Worm (Caenorhabditis elegans): ENCODE measurements around the gene C16D9.3.
A peak's percentile ranks its signal among the peaks of the same experiment; 100 is the strongest.

The C16D9.3 gene

DNA sequence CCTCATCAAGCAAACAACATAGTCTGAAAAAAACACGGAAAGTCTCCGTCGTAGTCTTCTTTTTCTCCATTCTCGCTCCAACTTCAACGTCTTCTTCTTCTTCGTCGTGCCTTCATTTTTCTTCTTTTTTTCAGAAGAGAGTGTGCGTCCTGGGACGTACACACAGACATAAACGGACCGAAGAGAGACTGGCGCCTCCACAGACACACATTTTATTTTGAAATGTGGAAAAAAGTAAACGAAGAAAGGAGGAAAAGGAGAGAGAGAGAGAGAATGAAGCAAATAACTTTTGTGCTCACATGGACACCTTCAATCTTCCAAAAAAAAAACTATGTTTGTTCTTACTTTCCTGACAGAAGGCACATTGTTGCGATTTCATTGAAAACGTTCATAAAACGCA, 24.7 kb downstream of the C16D9.3 start:
- TF ChIP-seq nhr-12 (tag; optimal IDR thresholded peaks at IDR 0.05) (no peak), C04F5.9 (tag; optimal IDR thresholded peaks at IDR 0.05) (no peak), nhr-28 (tag; optimal IDR thresholded peaks at IDR 0.05) (no peak), lin-14 (GFP tag; optimal IDR thresholded peaks at IDR 0.05) (peak; percentile 49), lsy-2 (tag; optimal IDR thresholded peaks at IDR 0.05) (peak in 1 of 2 experiments; percentile 5)

DNA sequence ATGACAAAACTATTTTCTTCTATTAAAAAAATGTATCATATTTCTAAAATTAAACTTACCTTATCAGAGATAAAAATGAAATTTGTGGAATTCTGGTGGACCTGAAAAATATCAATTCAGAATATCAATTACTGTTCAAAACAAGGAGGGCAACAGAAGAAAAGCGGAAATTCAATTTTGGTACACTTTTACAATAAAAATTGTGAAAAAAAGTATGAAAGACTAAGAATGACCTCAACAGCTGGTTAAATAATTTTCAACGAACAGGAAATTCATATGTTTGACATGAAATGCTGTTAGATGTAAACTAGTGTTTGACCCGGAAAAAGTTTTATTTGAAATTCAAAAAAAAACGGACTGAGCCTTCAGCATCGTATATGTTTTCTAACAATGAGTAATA, 26.0 kb downstream of the C16D9.3 start, which contains the start of gene K07C11.7:
K07C11.7 (minus strand) TSS at position 101 of the 400 bp plus-strand sequence.
- TF ChIP-seq nhr-20 (tag; optimal IDR thresholded peaks at IDR 0.05) (no peak), ces-1 (GFP tag; optimal IDR thresholded peaks at IDR 0.05) (no peak), dpl-1 (GFP tag; optimal IDR thresholded peaks at IDR 0.05) (no peak), nhr-11 (tag; optimal IDR thresholded peaks at IDR 0.05) (no peak), nhr-77 (tag; optimal IDR thresholded peaks at IDR 0.05) (no peak), unc-62 (GFP tag; optimal IDR thresholded peaks at IDR 0.05) (no peak), nhr-85 (tag) (no peak), tlp-1 (tag; optimal IDR thresholded peaks at IDR 0.05) (no peak), ama-1 (optimal IDR thresholded peaks at IDR 0.05) (no peak), elt-2 (tag; optimal IDR thresholded peaks at IDR 0.05) (no peak), F16B12.6 (tag; optimal IDR thresholded peaks at IDR 0.05) (no peak)

DNA sequence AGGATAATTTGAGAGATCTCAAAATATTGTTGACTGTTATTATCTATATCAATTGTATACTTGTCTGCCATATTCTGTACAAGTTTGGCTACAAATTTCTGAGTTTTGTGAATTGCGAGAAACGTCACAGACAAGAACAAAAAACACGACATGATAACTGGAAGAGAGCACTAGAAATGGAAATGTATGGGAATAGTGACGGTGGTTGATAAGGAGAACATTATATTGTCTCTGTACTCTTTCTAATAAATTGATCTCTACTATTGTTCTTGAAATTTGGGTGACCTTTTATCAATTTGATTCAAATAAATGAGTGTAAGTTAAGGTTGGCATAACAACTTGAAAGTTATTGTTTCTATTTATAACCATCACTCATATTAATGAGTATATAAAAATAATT, 27.0 kb downstream of the C16D9.3 start:
- TF ChIP-seq lin-35 (GFP tag; optimal IDR thresholded peaks at IDR 0.05): peak in 1 of 2 experiments; percentile 10
- no peak for TF ChIP-seq mab-9 (GFP tag; IDR thresholded peaks at IDR 0.05)
- peak; percentile 67 for TF ChIP-seq elt-2 (tag; optimal IDR thresholded peaks at IDR 0.05)
- TF ChIP-seq snpc-4 (tag; optimal IDR thresholded peaks at IDR 0.05): no peak

DNA sequence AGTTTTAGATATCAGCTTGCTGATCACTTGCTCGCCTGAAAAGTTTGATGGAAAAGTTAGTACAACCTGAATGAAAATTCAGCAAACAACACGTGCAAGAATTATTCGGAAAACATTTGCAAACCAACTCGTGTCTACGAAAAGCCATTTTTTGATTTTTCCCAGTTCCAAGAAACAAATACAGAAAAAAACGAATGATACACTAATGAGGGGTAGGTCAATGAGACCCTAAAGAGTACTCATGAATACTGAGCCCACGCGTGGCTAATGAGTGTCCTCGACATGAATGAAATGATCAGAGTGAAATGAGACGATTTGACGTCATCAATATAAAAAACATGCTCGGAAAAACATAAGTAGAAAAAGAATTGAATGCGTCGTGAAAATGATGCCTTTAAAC, 27.8 kb downstream of the C16D9.3 start:
- no peak for TF ChIP-seq pqm-1 (tag; optimal IDR thresholded peaks at IDR 0.05)
- no peak for TF ChIP-seq sup-37 (GFP tag; optimal IDR thresholded peaks at IDR 0.05)
- no peak for TF ChIP-seq ama-1 (optimal IDR thresholded peaks at IDR 0.05)
- no peak for TF ChIP-seq vab-15 (tag; optimal IDR thresholded peaks at IDR 0.05)
- no peak for TF ChIP-seq F16B12.6 (tag; optimal IDR thresholded peaks at IDR 0.05)
- no peak for TF ChIP-seq tbx-2 (tag; optimal IDR thresholded peaks at IDR 0.05)
- no peak for TF ChIP-seq ceh-63 (GFP tag; optimal IDR thresholded peaks at IDR 0.05)
- TF ChIP-seq mdl-1 (tag; optimal IDR thresholded peaks at IDR 0.05): no peak
- no peak for TF ChIP-seq isw-1 (GFP tag; IDR thresholded peaks at IDR 0.05)
- TF ChIP-seq xbp-1 (tag; optimal IDR thresholded peaks at IDR 0.05): peak; percentile 11
- no peak for TF ChIP-seq C04F5.9 (tag; optimal IDR thresholded peaks at IDR 0.05)
- no peak for TF ChIP-seq nhr-90 (tag; optimal IDR thresholded peaks at IDR 0.05; ENCODE audit: poor library complexity)
- no peak for TF ChIP-seq hlh-17 (GFP tag; optimal IDR thresholded peaks at IDR 0.05; ENCODE audit: borderline replicate concordance)
- TF ChIP-seq egl-13 (tag; optimal IDR thresholded peaks at IDR 0.05): peak; percentile 52
- no peak for TF ChIP-seq ceh-82 (tag; optimal IDR thresholded peaks at IDR 0.05)
- TF ChIP-seq dsc-1 (tag; optimal IDR thresholded peaks at IDR 0.05): peak; percentile 92
- TF ChIP-seq mep-1 (tag; optimal IDR thresholded peaks at IDR 0.05): no peak
- peak; percentile 90 for TF ChIP-seq sox-4 (tag; optimal IDR thresholded peaks at IDR 0.05)
- TF ChIP-seq ces-1 (GFP tag; optimal IDR thresholded peaks at IDR 0.05): no peak
- TF ChIP-seq nhr-84 (tag; optimal IDR thresholded peaks at IDR 0.05): no peak
- TF ChIP-seq lin-14 (GFP tag; optimal IDR thresholded peaks at IDR 0.05): peak; percentile 78
- peak; percentile 78 for TF ChIP-seq nhr-47 (tag; optimal IDR thresholded peaks at IDR 0.05)
- TF ChIP-seq tlp-1 (tag; optimal IDR thresholded peaks at IDR 0.05): no peak
- no peak for TF ChIP-seq zag-1 (tag; optimal IDR thresholded peaks at IDR 0.05)
- no peak for TF ChIP-seq snu-23 (GFP tag; optimal IDR thresholded peaks at IDR 0.05)
- no peak for TF ChIP-seq ceh-90 (tag; optimal IDR thresholded peaks at IDR 0.05)
- TF ChIP-seq nhr-11 (tag; optimal IDR thresholded peaks at IDR 0.05): peak; percentile 17
- no peak for TF ChIP-seq unc-62 (GFP tag; optimal IDR thresholded peaks at IDR 0.05)
- TF ChIP-seq ceh-88 (GFP tag; IDR thresholded peaks at IDR 0.05): no peak
- no peak for TF ChIP-seq Y116A8C.19 (tag; optimal IDR thresholded peaks at IDR 0.05; ENCODE audit: borderline replicate concordance)
- peak; percentile 30 for TF ChIP-seq unc-86 (tag; optimal IDR thresholded peaks at IDR 0.05)
- TF ChIP-seq pax-3 (tag; optimal IDR thresholded peaks at IDR 0.05): peak; percentile 31
- no peak for TF ChIP-seq pag-3 (tag; optimal IDR thresholded peaks at IDR 0.05; ENCODE audit: borderline replicate concordance, insufficient read depth)
- TF ChIP-seq nhr-28 (tag; optimal IDR thresholded peaks at IDR 0.05): no peak
- TF ChIP-seq fos-1 (tag; optimal IDR thresholded peaks at IDR 0.05): no peak
- TF ChIP-seq ztf-4 (tag; optimal IDR thresholded peaks at IDR 0.05): peak; percentile 33
- no peak for TF ChIP-seq zip-4 (GFP tag; optimal IDR thresholded peaks at IDR 0.05)
